Fruit fly (Drosophila melanogaster): ENCODE results near the gene Drsl5.

Drsl5 gene

DNA sequence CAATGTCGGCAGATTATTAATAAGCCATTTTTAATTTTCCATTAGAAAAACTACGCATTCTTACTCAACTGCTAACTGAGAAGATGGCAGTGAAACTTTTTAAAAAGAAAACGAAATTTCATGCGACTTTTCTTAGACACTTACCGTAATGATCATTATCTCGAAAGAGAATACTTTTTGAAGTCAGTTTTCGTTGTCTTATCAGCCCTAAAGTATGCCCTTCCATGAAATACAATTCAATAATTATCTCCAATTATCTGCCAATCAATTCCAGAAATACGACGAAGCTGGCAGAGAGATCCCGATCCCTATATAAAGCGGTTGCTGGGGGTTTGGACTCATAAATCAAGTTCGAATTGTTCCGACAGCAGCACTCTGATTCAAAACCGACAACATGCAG is at the start of gene Drsl5:
Gene Drsl5, plus strand, starts transcription at position 341 of the 400 bp plus-strand sequence.
- TF ChIP-seq Myc (optimal IDR thresholded peaks at IDR 0.05) (peak; percentile 24), Hr83 (GFP tag; optimal IDR thresholded peaks at IDR 0.05; ENCODE audit: poor library complexity, severe bottlenecking) (no peak), rgr (GFP tag; optimal IDR thresholded peaks at IDR 0.05) (no peak), sage (GFP tag; optimal IDR thresholded peaks at IDR 0.05) (no peak), ey (GFP tag; optimal IDR thresholded peaks at IDR 0.05) (no peak), Mio (GFP tag; optimal IDR thresholded peaks at IDR 0.05) (no peak)

DNA sequence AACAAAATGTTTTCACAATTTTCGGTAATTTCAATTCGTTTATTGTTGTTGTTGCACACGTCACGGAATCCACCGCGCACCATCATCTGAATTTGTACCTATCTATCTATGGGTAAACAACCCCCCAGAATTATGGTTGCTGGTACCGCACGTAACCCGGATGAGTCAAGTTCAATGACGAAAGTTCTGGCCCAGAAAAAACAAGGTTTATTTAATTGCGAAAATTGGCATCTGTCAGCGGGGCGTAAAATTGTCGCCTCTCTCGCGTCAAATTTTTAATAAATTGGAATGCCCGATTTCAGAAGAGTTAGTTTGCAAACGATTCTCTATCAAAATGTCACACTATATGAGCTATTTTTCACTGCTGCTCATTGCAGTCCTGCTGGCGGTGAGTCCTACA is 48.4 kb upstream of the Drsl5 start, which contains the start of gene CG34265:
Gene CG34265, plus strand, starts transcription at position 301 of the 400 bp plus-strand sequence.
- TF ChIP-seq Hr83 (GFP tag; optimal IDR thresholded peaks at IDR 0.05; ENCODE audit: poor library complexity, severe bottlenecking) (no peak), GATAd (GFP tag; optimal IDR thresholded peaks at IDR 0.05) (no peak), Myc (optimal IDR thresholded peaks at IDR 0.05) (no peak), usp (GFP tag; optimal IDR thresholded peaks at IDR 0.05) (no peak), rgr (GFP tag; optimal IDR thresholded peaks at IDR 0.05) (no peak), jim (GFP tag; optimal IDR thresholded peaks at IDR 0.05) (no peak), Hnf4 (GFP tag; optimal IDR thresholded peaks at IDR 0.05) (no peak), Mio (GFP tag; optimal IDR thresholded peaks at IDR 0.05) (no peak), CG32264 (GFP tag; optimal IDR thresholded peaks at IDR 0.05) (no peak), Dfd (GFP tag; optimal IDR thresholded peaks at IDR 0.05) (no peak), brk (GFP tag; optimal IDR thresholded peaks at IDR 0.05) (no peak), dl (GFP tag; optimal IDR thresholded peaks at IDR 0.05; ENCODE audit: insufficient read depth in 1 of 2, partially characterized antibody in 2 of 2) (no peak), psq (GFP tag; optimal IDR thresholded peaks at IDR 0.05) (no peak), HLH106 (tag; optimal IDR thresholded peaks at IDR 0.05) (no peak)

DNA sequence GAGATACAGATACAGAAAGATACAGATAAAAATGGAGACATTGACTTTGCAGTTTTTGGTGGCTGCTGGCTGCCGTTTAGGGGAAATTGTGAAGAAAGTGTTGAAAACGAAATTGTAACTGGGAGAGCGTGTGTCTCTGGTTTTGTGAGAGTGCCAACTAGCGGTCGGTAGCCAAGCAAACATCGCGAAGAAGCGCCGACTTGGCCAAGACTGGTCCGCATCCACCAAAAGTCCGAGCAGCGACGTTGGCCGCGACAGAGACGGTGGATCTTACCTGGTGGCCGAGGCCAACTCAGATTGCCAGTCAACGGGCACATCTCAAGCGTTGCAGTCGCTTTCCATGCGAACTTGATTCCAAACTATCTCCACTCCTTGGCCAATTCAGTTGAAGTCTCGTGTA is 45.8 kb upstream of the Drsl5 start, which contains the start of gene CG14960:
Gene CG14960, plus strand, starts transcription at position 301 of the 400 bp plus-strand sequence.
- no peak for TF ChIP-seq jim (GFP tag; optimal IDR thresholded peaks at IDR 0.05)
- no peak for TF ChIP-seq dmrt93B (GFP tag; optimal IDR thresholded peaks at IDR 0.05)
- TF ChIP-seq dsf (GFP tag; optimal IDR thresholded peaks at IDR 0.05; ENCODE audit: borderline replicate concordance), result no peak
- no peak for TF ChIP-seq Dif (GFP tag; optimal IDR thresholded peaks at IDR 0.05; ENCODE audit: partially characterized antibody)
- no peak for TF ChIP-seq Hr78 (GFP tag; optimal IDR thresholded peaks at IDR 0.05)
- no peak for TF ChIP-seq br (GFP tag; optimal IDR thresholded peaks at IDR 0.05)
- no peak for TF ChIP-seq brk (GFP tag; optimal IDR thresholded peaks at IDR 0.05)
- no peak for TF ChIP-seq OdsH (GFP tag; optimal IDR thresholded peaks at IDR 0.05)
- no peak for TF ChIP-seq Vsx2 (GFP tag; optimal IDR thresholded peaks at IDR 0.05; ENCODE audit: partially characterized antibody)
- no peak for TF ChIP-seq CG9705 (GFP tag; optimal IDR thresholded peaks at IDR 0.05)

DNA sequence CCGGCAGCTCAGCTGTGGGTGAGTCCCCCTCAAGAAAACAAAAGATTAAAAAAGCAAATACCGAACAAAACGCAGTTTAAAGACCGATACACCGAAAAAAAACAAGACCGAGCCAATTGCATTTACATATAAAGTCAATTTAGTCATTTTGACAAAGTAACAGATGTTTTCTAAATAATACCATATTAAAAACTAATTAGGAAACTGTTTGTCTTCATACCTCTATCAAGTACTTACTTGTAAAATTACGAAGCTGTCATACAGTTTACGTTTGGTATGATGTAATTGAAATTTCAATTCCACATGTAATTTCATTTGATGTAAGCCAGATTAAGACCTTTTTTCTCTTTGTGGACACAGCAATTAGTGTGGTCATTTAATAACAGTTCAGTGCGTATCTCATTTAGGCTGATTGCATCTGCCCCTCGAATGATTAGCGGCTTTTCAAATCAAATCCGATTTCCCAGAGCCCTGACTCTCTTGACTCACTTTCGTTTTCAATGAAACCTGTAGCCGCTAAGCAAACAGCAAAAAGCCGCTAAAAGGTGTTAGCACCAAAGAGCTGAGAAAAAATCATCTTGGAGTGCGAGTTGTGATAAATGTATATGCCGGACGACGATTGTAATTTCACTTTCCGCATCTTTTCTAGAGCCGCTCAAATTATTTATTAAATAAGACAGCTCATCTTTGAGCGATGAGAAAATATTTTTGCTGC is 42.0 kb upstream of the Drsl5 start:
- no peak for TF ChIP-seq CrebA (GFP tag; optimal IDR thresholded peaks at IDR 0.05; ENCODE audit: borderline replicate concordance)
- no peak for TF ChIP-seq Hnf4 (GFP tag; optimal IDR thresholded peaks at IDR 0.05)
- no peak for TF ChIP-seq Rel (GFP tag; optimal IDR thresholded peaks at IDR 0.05)
- peak; percentile 8 for TF ChIP-seq Rel (tag; optimal IDR thresholded peaks at IDR 0.05)
- no peak for TF ChIP-seq woc (GFP tag; optimal IDR thresholded peaks at IDR 0.05)

DNA sequence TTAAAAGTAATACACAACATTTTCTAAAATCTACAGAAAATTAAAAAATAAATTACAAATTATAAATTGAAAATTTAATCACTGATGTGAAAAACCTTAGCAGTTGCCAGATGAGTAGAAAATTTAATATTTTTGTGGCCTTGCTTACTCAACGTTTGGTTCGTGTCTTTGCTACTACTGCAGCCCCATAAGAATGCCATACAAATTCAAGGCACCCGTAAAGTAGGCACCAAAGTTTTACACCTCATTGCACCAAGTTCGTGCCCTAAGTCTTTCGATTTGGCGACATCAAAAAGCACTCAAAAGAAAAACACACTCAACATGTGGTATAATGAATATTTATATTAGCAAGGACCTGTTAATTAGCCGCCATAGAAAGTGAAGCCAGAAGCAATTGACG is 39.7 kb upstream of the Drsl5 start:
- peak; percentile 29 for TF ChIP-seq N (GFP tag; optimal IDR thresholded peaks at IDR 0.05)
- no peak for TF ChIP-seq CG9705 (GFP tag; optimal IDR thresholded peaks at IDR 0.05)
- no peak for TF ChIP-seq brk (GFP tag; optimal IDR thresholded peaks at IDR 0.05)
- TF ChIP-seq HLH106 (tag; optimal IDR thresholded peaks at IDR 0.05), result no peak
- no peak for TF ChIP-seq dmrt93B (GFP tag; optimal IDR thresholded peaks at IDR 0.05)
- TF ChIP-seq rgr (GFP tag; optimal IDR thresholded peaks at IDR 0.05), result no peak
- no peak for TF ChIP-seq CG32264 (GFP tag; optimal IDR thresholded peaks at IDR 0.05)
- no peak for TF ChIP-seq GATAd (GFP tag; optimal IDR thresholded peaks at IDR 0.05)
- TF ChIP-seq CrebA (GFP tag; optimal IDR thresholded peaks at IDR 0.05; ENCODE audit: borderline replicate concordance), result no peak
- peak; percentile 73 for TF ChIP-seq Vsx2 (GFP tag; optimal IDR thresholded peaks at IDR 0.05; ENCODE audit: partially characterized antibody)
- no peak for TF ChIP-seq dl (GFP tag; optimal IDR thresholded peaks at IDR 0.05; ENCODE audit: insufficient read depth in 1 of 2, partially characterized antibody in 2 of 2)
- TF ChIP-seq Myc (optimal IDR thresholded peaks at IDR 0.05), result peak; percentile 45

All from whole organism, wandering third instar larva.